Worm (Caenorhabditis elegans): Measurements from ENCODE around the gene nuc-1.

Gene nuc-1

DNA sequence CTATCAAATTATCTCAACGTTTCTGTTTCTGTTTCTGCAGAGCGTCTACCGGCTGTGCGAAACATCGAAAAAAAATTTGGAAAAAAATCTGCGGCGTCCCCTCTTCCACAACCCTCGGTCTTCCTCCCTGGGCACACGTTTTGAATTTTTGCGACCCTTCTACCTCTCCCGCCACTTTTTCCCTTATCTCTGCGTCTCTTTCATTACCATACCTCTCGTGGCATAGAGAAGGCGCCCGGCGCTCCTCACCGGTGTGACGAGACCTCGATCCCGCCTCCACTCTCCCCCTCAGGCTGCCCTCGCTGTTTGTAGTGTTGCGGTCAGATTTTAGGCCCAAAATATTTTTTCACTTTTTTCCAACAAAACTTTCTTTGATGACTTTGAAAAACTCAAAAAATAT is 12.7 kb downstream of the nuc-1 start:
- TF ChIP-seq pqm-1 (tag; optimal IDR thresholded peaks at IDR 0.05) (no peak), nhr-47 (tag; optimal IDR thresholded peaks at IDR 0.05) (peak; percentile 33), C04F5.9 (tag; optimal IDR thresholded peaks at IDR 0.05) (no peak), nhr-85 (tag) (peak; percentile 76), grh-1 (GFP tag; IDR thresholded peaks at IDR 0.05) (peak; percentile 42; the same call in 1 of the 2 replicates), jun-1 (tag; optimal IDR thresholded peaks at IDR 0.05) (no peak), tbx-2 (tag; optimal IDR thresholded peaks at IDR 0.05) (peak; percentile 14), xbp-1 (tag; optimal IDR thresholded peaks at IDR 0.05) (peak; percentile 12), alr-1 (tag; optimal IDR thresholded peaks at IDR 0.05; ENCODE audit: borderline replicate concordance) (no peak), isw-1 (GFP tag; IDR thresholded peaks at IDR 0.05) (no peak), ceh-82 (tag; optimal IDR thresholded peaks at IDR 0.05) (peak in 1 of 3 experiments; percentile 12), snu-23 (GFP tag; optimal IDR thresholded peaks at IDR 0.05) (peak; percentile 63), nhr-71 (tag; optimal IDR thresholded peaks at IDR 0.05) (peak; percentile 57), lsy-2 (tag; optimal IDR thresholded peaks at IDR 0.05) (peak in 1 of 2 experiments; percentile 22), swsn-7 (tag; optimal IDR thresholded peaks at IDR 0.05) (peak; percentile 42), unc-30 (tag; optimal IDR thresholded peaks at IDR 0.05) (no peak), dsc-1 (tag; optimal IDR thresholded peaks at IDR 0.05) (no peak), ztf-11 (tag; optimal IDR thresholded peaks at IDR 0.05) (peak in 1 of 2 experiments; percentile 2), lin-35 (GFP tag; optimal IDR thresholded peaks at IDR 0.05) (peak; percentile 9 to 73), nhr-20 (tag; optimal IDR thresholded peaks at IDR 0.05) (peak; percentile 68), rnt-1 (tag; optimal IDR thresholded peaks at IDR 0.05) (peak; percentile 58), skn-1 (tag; optimal IDR thresholded peaks at IDR 0.05) (peak; percentile 29), blmp-1 (tag; optimal IDR thresholded peaks at IDR 0.05) (peak; percentile 73), efl-1 (optimal IDR thresholded peaks at IDR 0.05) (peak; percentile 44 to 49), efl-1 (GFP tag; optimal IDR thresholded peaks at IDR 0.05 in 1 of 2) (peak; percentile 55 to 95), lin-14 (GFP tag; optimal IDR thresholded peaks at IDR 0.05) (peak; percentile 77), elt-3 (tag; optimal IDR thresholded peaks at IDR 0.05) (peak in 1 of 6 experiments; percentile 8), dpl-1 (GFP tag; optimal IDR thresholded peaks at IDR 0.05) (peak; percentile 46 to 52 (median 47)), egl-27 (tag; optimal IDR thresholded peaks at IDR 0.05) (no peak), ets-5 (GFP tag; IDR thresholded peaks at IDR 0.05) (no peak), mdl-1 (tag; optimal IDR thresholded peaks at IDR 0.05) (peak in 1 of 2 experiments; percentile 43), mep-1 (tag; optimal IDR thresholded peaks at IDR 0.05) (peak; percentile 62), pax-3 (tag; optimal IDR thresholded peaks at IDR 0.05) (no peak), fkh-10 (GFP tag; optimal IDR thresholded peaks at IDR 0.05) (no peak), Y116A8C.19 (tag; optimal IDR thresholded peaks at IDR 0.05; ENCODE audit: borderline replicate concordance) (no peak), sox-4 (tag; optimal IDR thresholded peaks at IDR 0.05) (no peak)

DNA sequence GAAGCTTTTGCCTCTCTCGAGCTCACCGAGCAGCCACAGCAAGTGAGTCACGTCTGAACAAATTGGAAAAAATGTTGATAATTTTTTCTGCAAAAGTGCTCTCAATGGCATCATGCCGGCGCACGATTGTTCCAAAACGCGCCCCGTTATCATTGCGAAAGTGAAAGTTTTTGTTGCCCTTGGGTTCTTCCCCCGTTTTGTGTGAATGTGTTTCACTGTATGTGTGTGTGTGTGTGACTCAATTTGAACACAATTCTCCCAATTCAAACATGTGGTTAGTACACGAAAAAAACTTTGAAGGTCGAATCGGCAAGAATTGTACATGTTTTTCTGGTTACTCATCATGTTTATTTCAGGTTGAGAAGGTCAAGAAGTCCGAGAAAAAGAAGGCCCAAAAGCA is 13.4 kb downstream of the nuc-1 start:
- TF ChIP-seq nhr-85 (tag) = peak; percentile 95
- no peak for TF ChIP-seq efl-1 (optimal IDR thresholded peaks at IDR 0.05)
- TF ChIP-seq efl-1 (GFP tag; optimal IDR thresholded peaks at IDR 0.05 in 1 of 2) = peak in 1 of 2 experiments; percentile 2
- peak; percentile 95 for TF ChIP-seq blmp-1 (tag; optimal IDR thresholded peaks at IDR 0.05)
- TF ChIP-seq elt-2 (tag; optimal IDR thresholded peaks at IDR 0.05) = peak; percentile 51
- TF ChIP-seq nhr-20 (tag; optimal IDR thresholded peaks at IDR 0.05) = peak; percentile 52
- TF ChIP-seq lsy-2 (tag; optimal IDR thresholded peaks at IDR 0.05) = peak in 1 of 2 experiments; percentile 29
- no peak for TF ChIP-seq nhr-28 (tag; optimal IDR thresholded peaks at IDR 0.05)
- TF ChIP-seq sup-37 (GFP tag; optimal IDR thresholded peaks at IDR 0.05) = no peak
- peak; percentile 10; the same call in 1 of the 2 replicates for TF ChIP-seq nhr-19 (GFP tag; conservative IDR thresholded peaks at IDR 0.05)
- TF ChIP-seq nhr-71 (tag; optimal IDR thresholded peaks at IDR 0.05) = peak; percentile 53
- TF ChIP-seq mdl-1 (tag; optimal IDR thresholded peaks at IDR 0.05) = peak in 1 of 2 experiments; percentile 37
- peak; percentile 56; the same call in 1 of the 2 replicates for TF ChIP-seq grh-1 (GFP tag; IDR thresholded peaks at IDR 0.05)
- TF ChIP-seq skn-1 (tag; optimal IDR thresholded peaks at IDR 0.05) = no peak
- peak in 1 of 2 experiments; percentile 65 for TF ChIP-seq lin-35 (GFP tag; optimal IDR thresholded peaks at IDR 0.05)
- peak; percentile 60 for TF ChIP-seq mep-1 (tag; optimal IDR thresholded peaks at IDR 0.05)
- TF ChIP-seq ztf-11 (tag; optimal IDR thresholded peaks at IDR 0.05) = no peak
- no peak for TF ChIP-seq ztf-4 (tag; optimal IDR thresholded peaks at IDR 0.05)
- no peak for TF ChIP-seq lin-15B (tag; optimal IDR thresholded peaks at IDR 0.05)
- TF ChIP-seq pag-3 (tag; optimal IDR thresholded peaks at IDR 0.05; ENCODE audit: borderline replicate concordance, insufficient read depth) = peak; percentile 34
- peak; percentile 9 for TF ChIP-seq snu-23 (GFP tag; optimal IDR thresholded peaks at IDR 0.05)
- peak; percentile 27 for TF ChIP-seq jun-1 (tag; optimal IDR thresholded peaks at IDR 0.05)
- no peak for TF ChIP-seq nhr-11 (tag; optimal IDR thresholded peaks at IDR 0.05)
- TF ChIP-seq C16A3.4 (tag; optimal IDR thresholded peaks at IDR 0.05) = peak; percentile 11
- TF ChIP-seq elt-3 (tag; optimal IDR thresholded peaks at IDR 0.05) = peak in 4 of 6 experiments; percentile 17 to 76 (median 42)
- TF ChIP-seq lin-14 (GFP tag; optimal IDR thresholded peaks at IDR 0.05) = peak; percentile 88
